Worm (Caenorhabditis elegans) whole organism, L4 larva: Measurements from ENCODE around the gene nlp-5.

Experiments used
- ama-1 ChIP-seq: fragments of 150-350 bp; optimal IDR thresholded peaks from 2 replicates; lab custom pipeline; 2014; ENCODE audit warnings: inconsistent platforms, mixed read lengths
- jun-1 ChIP-seq: fragments of 150-350 bp; optimal IDR thresholded peaks from 2 replicates; lab custom pipeline; 2014; ENCODE audit warnings: missing biosample characterization, missing genetic modification reagents, missing genetic modification characterization

DNA sequence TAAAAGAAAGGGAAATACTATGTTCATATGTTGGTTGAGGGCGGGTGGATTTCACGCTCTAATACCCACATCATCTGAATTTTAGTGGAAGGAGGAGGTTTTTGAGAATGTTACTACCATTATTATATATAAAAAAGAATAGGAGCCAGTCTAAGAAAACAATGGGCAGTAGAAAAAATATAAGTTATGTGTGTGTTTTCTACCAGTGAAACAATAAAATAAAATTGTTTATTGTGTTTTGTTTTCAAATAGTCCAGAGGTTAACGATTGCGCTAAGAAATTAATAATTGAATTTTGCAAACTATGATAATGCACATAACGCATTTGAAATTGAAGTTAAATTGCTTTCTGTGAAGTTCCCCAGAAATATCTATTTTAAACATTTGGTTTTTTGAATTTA, 28.8 kb upstream of the nlp-5 start, which contains the start of gene M110.8:
- TF ChIP-seq jun-1 = no peak
- TF ChIP-seq ama-1 (lab: Kevin White, UChicago) = no peak
